Worm (Caenorhabditis elegans): ENCODE results near the gene fkh-3.
"Not testable (repeated sequence)": the region's sequence is repeated elsewhere in the genome, so short reads cannot be mapped to it uniquely, and the experiment has no call there.

Gene fkh-3

DNA sequence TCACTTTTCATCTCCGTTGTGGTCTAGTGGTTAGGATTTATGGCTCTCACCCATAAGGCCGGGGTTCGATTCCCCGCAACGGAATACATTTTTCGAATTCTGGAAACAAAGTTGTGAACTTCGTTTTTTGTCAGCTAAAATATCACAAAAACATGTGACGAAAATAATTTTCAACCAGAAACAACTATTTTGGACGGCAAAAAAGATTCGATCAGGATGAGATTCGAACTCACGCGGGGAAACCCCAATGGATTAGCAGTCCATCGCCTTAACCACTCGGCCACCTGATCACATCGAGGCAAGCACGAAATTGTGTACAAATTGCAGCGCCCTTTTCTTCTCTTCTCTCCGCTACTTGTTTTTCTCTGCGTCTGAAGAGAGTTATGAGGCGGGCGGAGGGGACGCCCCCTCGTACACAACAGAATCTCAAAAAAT is 25.4 kb upstream of the fkh-3 start:
- TF ChIP-seq Y48G9A.11 (GFP tag; IDR thresholded peaks at IDR 0.05), result peak; percentile 82; the same call in 1 of the 2 replicates
- peak; percentile 91 for TF ChIP-seq hmg-1.1 (GFP tag; IDR thresholded peaks at IDR 0.05)
- TF ChIP-seq Y5F2A.4 (GFP tag; optimal IDR thresholded peaks at IDR 0.05), result peak; percentile 64
- TF ChIP-seq T20F7.1 (GFP tag; optimal IDR thresholded peaks at IDR 0.05), result peak; percentile 62
- TF ChIP-seq ceh-32 (tag; optimal IDR thresholded peaks at IDR 0.05; ENCODE audit: poor library complexity), result peak; percentile 29
- TF ChIP-seq spr-1 (tag; optimal IDR thresholded peaks at IDR 0.05), result peak; percentile 73
- peak; percentile 82 for TF ChIP-seq snpc-1.2 (GFP tag; IDR thresholded peaks at IDR 0.05)
- TF ChIP-seq php-3 (GFP tag; IDR thresholded peaks at IDR 0.05), result peak; percentile 71
- TF ChIP-seq nhr-11 (tag; optimal IDR thresholded peaks at IDR 0.05), result peak; percentile 38
- peak; percentile 75 for TF ChIP-seq aha-1 (tag)
- TF ChIP-seq saeg-2 (GFP tag; IDR thresholded peaks at IDR 0.05), result peak; percentile 83
- TF ChIP-seq ceh-20 (GFP tag; IDR thresholded peaks at IDR 0.05), result peak; percentile 83; the same call in 1 of the 2 replicates
- peak; percentile 78 for TF ChIP-seq lir-3 (tag; optimal IDR thresholded peaks at IDR 0.05)
- TF ChIP-seq sdz-12 (GFP tag; optimal IDR thresholded peaks at IDR 0.05), result peak; percentile 12
- peak; percentile 93 for TF ChIP-seq daf-19 (GFP tag; conservative IDR thresholded peaks at IDR 0.05)
- TF ChIP-seq F37D6.2 (tag; optimal IDR thresholded peaks at IDR 0.05), result peak; percentile 34
- peak; percentile 73 to 81 for TF ChIP-seq daf-16 (GFP tag; optimal IDR thresholded peaks at IDR 0.05)
- peak; percentile 69 for TF ChIP-seq daf-16 (tag; optimal IDR thresholded peaks at IDR 0.05)
- peak; percentile 61 for TF ChIP-seq madf-9 (GFP tag; conservative IDR thresholded peaks at IDR 0.05)
- peak; percentile 83; the same call in 1 of the 2 replicates for TF ChIP-seq pha-4 (GFP tag; IDR thresholded peaks at IDR 0.05)
- not testable (repeated sequence) for TF ChIP-seq pha-4 (tag; optimal IDR thresholded peaks at IDR 0.05)
- TF ChIP-seq lin-38 (GFP tag; IDR thresholded peaks at IDR 0.05), result peak; percentile 76
- peak; percentile 14 for TF ChIP-seq jun-1 (tag; optimal IDR thresholded peaks at IDR 0.05)
- TF ChIP-seq F49E8.2 (tag; optimal IDR thresholded peaks at IDR 0.05; ENCODE audit: borderline replicate concordance), result peak; percentile 45
- peak; percentile 58 for TF ChIP-seq nhr-77 (tag; optimal IDR thresholded peaks at IDR 0.05)
- TF ChIP-seq dmd-9 (GFP tag; IDR thresholded peaks at IDR 0.05), result peak; percentile 70
- peak in 1 of 2 experiments; percentile 88; a peak in 2 of 4 replicates for TF ChIP-seq madf-5 (GFP tag; IDR thresholded peaks at IDR 0.05)
- TF ChIP-seq dmd-8 (GFP tag; IDR thresholded peaks at IDR 0.05), result peak; percentile 90; the same call in 1 of the 2 replicates
- peak; percentile 75 for TF ChIP-seq F26F4.8 (GFP tag; conservative IDR thresholded peaks at IDR 0.05)
- TF ChIP-seq unc-130 (GFP tag; optimal IDR thresholded peaks at IDR 0.05), result peak; percentile 54
- TF ChIP-seq gei-8 (GFP tag; optimal IDR thresholded peaks at IDR 0.05), result peak; percentile 63
- TF ChIP-seq nhr-111 (GFP tag; optimal IDR thresholded peaks at IDR 0.05), result peak; percentile 57
- peak; percentile 79; the same call in 1 of the 2 replicates for TF ChIP-seq D1046.2 (GFP tag; IDR thresholded peaks at IDR 0.05)
- peak; percentile 77; the same call in 1 of the 2 replicates for TF ChIP-seq ZK337.2 (GFP tag; IDR thresholded peaks at IDR 0.05)
- TF ChIP-seq ztf-7 (tag; optimal IDR thresholded peaks at IDR 0.05), result peak; percentile 43
- peak; percentile 43; the same call in 1 of the 2 replicates for TF ChIP-seq mxl-2 (GFP tag; conservative IDR thresholded peaks at IDR 0.05)
- TF ChIP-seq zip-11 (GFP tag; IDR thresholded peaks at IDR 0.05), result 0 out of 2 replicates have a peak, but pooled peaks have one; percentile 38
- 0 out of 2 replicates have a peak, but pooled peaks have one; percentile 55 for TF ChIP-seq lin-29 (GFP tag; IDR thresholded peaks at IDR 0.05)
- TF ChIP-seq zip-2 (tag; optimal IDR thresholded peaks at IDR 0.05), result peak; percentile 69
- peak; percentile 82 for TF ChIP-seq nhr-102 (tag; optimal IDR thresholded peaks at IDR 0.05)
- TF ChIP-seq rbr-2 (tag; optimal IDR thresholded peaks at IDR 0.05), result peak; percentile 79
- 0 out of 2 replicates have a peak, but pooled peaks have one; percentile 62 for TF ChIP-seq nhr-42 (GFP tag; IDR thresholded peaks at IDR 0.05)
- peak; percentile 77; the same call in 1 of the 2 replicates for TF ChIP-seq vab-7 (GFP tag; IDR thresholded peaks at IDR 0.05)
- peak; percentile 84 for TF ChIP-seq mep-1 (tag; optimal IDR thresholded peaks at IDR 0.05)
- TF ChIP-seq mxl-3 (GFP tag; optimal IDR thresholded peaks at IDR 0.05), result peak; percentile 75
- peak; percentile 74; the same call in 1 of the 2 replicates for TF ChIP-seq nhr-41 (GFP tag; IDR thresholded peaks at IDR 0.05)
- TF ChIP-seq ctbp-1 (GFP tag; IDR thresholded peaks at IDR 0.05), result peak; percentile 88; the same call in 1 of the 2 replicates
- TF ChIP-seq ceh-44 (GFP tag; IDR thresholded peaks at IDR 0.05), result peak; percentile 33; the same call in 1 of the 2 replicates
- peak; percentile 48; the same call in 1 of the 2 replicates for TF ChIP-seq lin-1 (GFP tag; IDR thresholded peaks at IDR 0.05)
- peak; percentile 73 for TF ChIP-seq zfp-3 (GFP tag; conservative IDR thresholded peaks at IDR 0.05)

Measured in whole organism, L4 larva.